Fruit fly (Drosophila melanogaster): ENCODE measurements around the gene Taf9.

Taf9 gene

dm6 chrX:17845820-17846379 lies 3.9 kb downstream of the Taf9 start (continued):
- TF ChIP-seq HmgZ (tag; optimal IDR thresholded peaks at IDR 0.05) (peak; percentile 17), onecut (GFP tag; IDR thresholded peaks at IDR 0.05) (no peak), dmrt11E (tag; optimal IDR thresholded peaks at IDR 0.05) (no peak), oc (tag; optimal IDR thresholded peaks at IDR 0.05) (no peak), sug (tag; optimal IDR thresholded peaks at IDR 0.05) (peak; percentile 78), CG2678 (tag; optimal IDR thresholded peaks at IDR 0.05) (no peak), grn (GFP tag; optimal IDR thresholded peaks at IDR 0.05) (peak; percentile 44), CG6813 (GFP tag; optimal IDR thresholded peaks at IDR 0.05) (peak; percentile 28), CG11398 (GFP tag; optimal IDR thresholded peaks at IDR 0.05) (no peak), kay (GFP tag; optimal IDR thresholded peaks at IDR 0.05) (no peak), bowl (GFP tag; IDR thresholded peaks at IDR 0.05) (no peak), unpg (GFP tag; optimal IDR thresholded peaks at IDR 0.05) (no peak), HHEX (GFP tag; optimal IDR thresholded peaks at IDR 0.05) (no peak), nau (GFP tag; optimal IDR thresholded peaks at IDR 0.05) (no peak), CG15514 (GFP tag; optimal IDR thresholded peaks at IDR 0.05) (no peak), ftz-f1 (GFP tag; optimal IDR thresholded peaks at IDR 0.05) (peak; percentile 37), CG9876 (GFP tag; optimal IDR thresholded peaks at IDR 0.05) (no peak), schlank (tag; optimal IDR thresholded peaks at IDR 0.05) (no peak), CG8290 (GFP tag; optimal IDR thresholded peaks at IDR 0.05) (no peak), CG8290 (tag; optimal IDR thresholded peaks at IDR 0.05) (no peak), sens (GFP tag) (peak; percentile 16), CG2202 (tag; optimal IDR thresholded peaks at IDR 0.05) (no peak), CG4360 (GFP tag; IDR thresholded peaks at IDR 0.05) (no peak), CG1647 (GFP tag; optimal IDR thresholded peaks at IDR 0.05) (no peak), mirr (GFP tag; optimal IDR thresholded peaks at IDR 0.05) (peak; percentile 31), CG33213 (GFP tag; optimal IDR thresholded peaks at IDR 0.05) (no peak), CG3995 (GFP tag; optimal IDR thresholded peaks at IDR 0.05) (peak; percentile 1), CG1529 (GFP tag; optimal IDR thresholded peaks at IDR 0.05) (no peak), CG34376 (GFP tag; optimal IDR thresholded peaks at IDR 0.05) (peak; percentile 86), nerfin-2 (GFP tag; IDR thresholded peaks at IDR 0.05; ENCODE audit: partially characterized antibody) (no peak), vnd (GFP tag; IDR thresholded peaks at IDR 0.05; ENCODE audit: partially characterized antibody) (no peak), GATAe (GFP tag; conservative IDR thresholded peaks at IDR 0.05) (peak; percentile 29; the same call in 1 of the 2 replicates), az2 (GFP tag; optimal IDR thresholded peaks at IDR 0.05) (no peak), zen (tag; optimal IDR thresholded peaks at IDR 0.05) (no peak), CG7372 (GFP tag; IDR thresholded peaks at IDR 0.05) (no peak), CG14014 (GFP tag; IDR thresholded peaks at IDR 0.05) (no peak), exex (tag; optimal IDR thresholded peaks at IDR 0.05) (peak; percentile 60), CG6689 (GFP tag; IDR thresholded peaks at IDR 0.05) (no peak), luna (GFP tag; optimal IDR thresholded peaks at IDR 0.05) (no peak), gem (tag; optimal IDR thresholded peaks at IDR 0.05) (no peak), Hey (tag; optimal IDR thresholded peaks at IDR 0.05) (no peak), CG32767 (GFP tag; IDR thresholded peaks at IDR 0.05) (no peak), zfh2 (GFP tag; optimal IDR thresholded peaks at IDR 0.05) (no peak), CG17612 (GFP tag; IDR thresholded peaks at IDR 0.05) (no peak), disco-r (GFP tag; optimal IDR thresholded peaks at IDR 0.05) (no peak), CG17359 (tag; optimal IDR thresholded peaks at IDR 0.05) (no peak), croc (GFP tag; conservative IDR thresholded peaks at IDR 0.05) (no peak), sens-2 (GFP tag; IDR thresholded peaks at IDR 0.05) (no peak), Dip3 (GFP tag; optimal IDR thresholded peaks at IDR 0.05) (no peak), CG18476 (GFP tag; optimal IDR thresholded peaks at IDR 0.05) (no peak), seq (GFP tag; IDR thresholded peaks at IDR 0.05) (no peak), CG12104 (GFP tag; optimal IDR thresholded peaks at IDR 0.05) (no peak)

Data from whole organism, embryonic.